Fruit fly (Drosophila melanogaster) whole organism, embryonic: ENCODE results near the gene PolE2.
A peak's percentile ranks its signal among the peaks of the same experiment; 100 is the strongest.

Source experiments
- B-H1 ChIP-seq: fragments of 200-800 bp; sonication (Bioruptor generic); IDR thresholded peaks from 3 replicates; pipeline ENCODE4 v1.3.6; 2022; ENCODE audit warnings: missing biosample characterization, missing genetic modification characterization
- B-H2 ChIP-seq: fragments of 200-800 bp; sonication (Bioruptor generic); optimal IDR thresholded peaks from 2 replicates; lab custom pipeline; 2018; ENCODE audit warnings: missing biosample characterization, mild to moderate bottlenecking, missing genetic modification characterization
- Bdp1 ChIP-seq: fragments of 200-800 bp; sonication (Bioruptor generic); optimal IDR thresholded peaks from 3 replicates; lab custom pipeline; 2016; ENCODE audit warnings: missing biosample characterization, missing genetic modification characterization
- CG1024 ChIP-seq: fragments of 200-800 bp; sonication (Bioruptor generic); IDR thresholded peaks from 2 replicates; pipeline ENCODE4 v1.3.6; 2022; ENCODE audit warnings: missing biosample characterization, missing genetic modification characterization
- CG11085 ChIP-seq: fragments of 200-800 bp; sonication (Bioruptor generic); IDR thresholded peaks from 2 replicates; pipeline ENCODE4 v1.3.6; 2022; ENCODE audit warnings: missing biosample characterization, missing genetic modification characterization
- CG11247 ChIP-seq: fragments of 200-800 bp; sonication (Bioruptor generic); IDR thresholded peaks from 2 replicates; pipeline ENCODE4 v1.3.6; 2022; ENCODE audit warnings: missing biosample characterization, missing genetic modification characterization
- CG14441 ChIP-seq: fragments of 200-800 bp; sonication (Bioruptor generic); IDR thresholded peaks from 2 replicates; pipeline ENCODE4 v1.3.6; 2022; ENCODE audit warnings: missing biosample characterization, missing genetic modification characterization
- CG1832 ChIP-seq: fragments of 200-800 bp; sonication (Bioruptor generic); optimal IDR thresholded peaks from 2 replicates; lab custom pipeline; 2017; ENCODE audit warnings: missing biosample characterization, mild to moderate bottlenecking, missing genetic modification characterization, inconsistent platforms
- CG18476 ChIP-seq: fragments of 200-800 bp; sonication (Bioruptor generic); optimal IDR thresholded peaks from 2 replicates; lab custom pipeline; 2016; ENCODE audit warnings: missing biosample characterization, mild to moderate bottlenecking, missing genetic modification characterization
- CG18764 ChIP-seq: fragments of 200-800 bp; sonication (Bioruptor generic); optimal IDR thresholded peaks from 3 replicates; lab custom pipeline; 2016; ENCODE audit warnings: missing biosample characterization, missing genetic modification characterization
- CG2202 ChIP-seq: fragments of 200-800 bp; sonication (Bioruptor generic); optimal IDR thresholded peaks from 2 replicates; lab custom pipeline; 2018; ENCODE audit warnings: missing biosample characterization, mild to moderate bottlenecking, missing genetic modification characterization
- CG31365 ChIP-seq: fragments of 200-800 bp; sonication (Bioruptor generic); optimal IDR thresholded peaks from 2 replicates; lab custom pipeline; 2018; ENCODE audit warnings: missing biosample characterization, mild to moderate bottlenecking, missing genetic modification characterization
- CG4820 ChIP-seq: fragments of 200-800 bp; sonication (Bioruptor generic); optimal IDR thresholded peaks from 3 replicates; lab custom pipeline; 2016; ENCODE audit warnings: missing biosample characterization, missing genetic modification characterization
- CG6175 ChIP-seq: fragments of 200-800 bp; sonication (Bioruptor generic); IDR thresholded peaks from 3 replicates; pipeline ENCODE4 v1.3.6; 2022; ENCODE audit warnings: missing biosample characterization, missing genetic modification characterization
- CHES-1-like ChIP-seq: fragments of 200-800 bp; sonication (Bioruptor generic); optimal IDR thresholded peaks from 2 replicates; lab custom pipeline; 2016; ENCODE audit warnings: missing biosample characterization, missing genetic modification characterization
- Dp ChIP-seq: fragments of 200-800 bp; sonication (Bioruptor generic); optimal IDR thresholded peaks from 2 replicates; lab custom pipeline; 2018; ENCODE audit warnings: missing biosample characterization, mild to moderate bottlenecking, missing genetic modification characterization, moderate library complexity
- HHEX ChIP-seq: fragments of 200-800 bp; sonication (Bioruptor generic); optimal IDR thresholded peaks from 3 replicates; lab custom pipeline; 2017; ENCODE audit warnings: missing biosample characterization, mild to moderate bottlenecking, missing genetic modification characterization, missing genetic modification reagents
- Hr3 ChIP-seq: fragments of 200-800 bp; sonication (Bioruptor generic); optimal IDR thresholded peaks from 3 replicates; lab custom pipeline; 2016; ENCODE audit warnings: missing biosample characterization, missing genetic modification characterization
- MTF-1 ChIP-seq: fragments of 200-800 bp; sonication (Bioruptor generic); optimal IDR thresholded peaks from 2 replicates; lab custom pipeline; 2018; ENCODE audit warnings: missing biosample characterization, mild to moderate bottlenecking, missing genetic modification characterization, borderline replicate concordance
- Neu2 ChIP-seq: fragments of 200-800 bp; sonication (Bioruptor generic); optimal IDR thresholded peaks from 3 replicates; lab custom pipeline; 2016; ENCODE audit warnings: missing biosample characterization, missing genetic modification characterization, borderline replicate concordance
- Nf-YB ChIP-seq: fragments of 200-800 bp; sonication (Bioruptor generic); optimal IDR thresholded peaks from 3 replicates; lab custom pipeline; 2019; ENCODE audit warnings: missing biosample characterization, mild to moderate bottlenecking, missing genetic modification characterization, moderate library complexity
- Nf-YC ChIP-seq: fragments of 200-800 bp; optimal IDR thresholded peaks from 3 replicates; lab custom pipeline; 2019; ENCODE audit warnings: missing biosample characterization, mild to moderate bottlenecking, missing genetic modification characterization, moderate library complexity
- Xbp1 ChIP-seq: fragments of 200-800 bp; sonication (Bioruptor generic); optimal IDR thresholded peaks from 3 replicates; lab custom pipeline; 2016; ENCODE audit warnings: missing biosample characterization, mild to moderate bottlenecking, missing genetic modification characterization
- crol ChIP-seq: fragments of 200-800 bp; sonication (Bioruptor generic); IDR thresholded peaks from 2 replicates; pipeline ENCODE4 v1.3.6; 2022; ENCODE audit warnings: missing biosample characterization, missing genetic modification characterization
- crp ChIP-seq, 2 experiments: fragments of 200-800 bp; sonication (Bioruptor generic); optimal IDR thresholded peaks; 2 replicates in 1 of 2; 3 replicates in 1 of 2; lab custom pipeline; 2017; ENCODE audit warnings: missing biosample characterization in 2 of 2, missing genetic modification characterization in 2 of 2, mild to moderate bottlenecking in 1 of 2, moderate library complexity in 1 of 2
- dati ChIP-seq: fragments of 200-800 bp; sonication (Bioruptor generic); IDR thresholded peaks from 2 replicates; pipeline ENCODE4 v1.3.6; 2022; ENCODE audit warnings: missing biosample characterization, missing genetic modification characterization
- dysf ChIP-seq: fragments of 200-800 bp; sonication (Bioruptor generic); IDR thresholded peaks from 3 replicates; pipeline ENCODE4 v1.3.6; 2022; ENCODE audit warnings: missing biosample characterization, missing genetic modification characterization
- ewg ChIP-seq: fragments of 200-800 bp; sonication (Bioruptor generic); optimal IDR thresholded peaks from 3 replicates; lab custom pipeline; 2017; ENCODE audit warnings: mild to moderate bottlenecking, missing biosample characterization, missing genetic modification reagents, missing genetic modification characterization
- exex ChIP-seq: fragments of 200-800 bp; sonication (Bioruptor generic); optimal IDR thresholded peaks from 4 replicates; lab custom pipeline; 2018; ENCODE audit warnings: missing biosample characterization, mild to moderate bottlenecking, missing genetic modification characterization, moderate library complexity
- gsb-n ChIP-seq: fragments of 200-800 bp; sonication (Bioruptor generic); optimal IDR thresholded peaks from 3 replicates; lab custom pipeline; 2018; ENCODE audit warnings: missing biosample characterization, mild to moderate bottlenecking, missing genetic modification characterization
- maf-S ChIP-seq: fragments of 200-800 bp; sonication (Bioruptor generic); optimal IDR thresholded peaks from 2 replicates; lab custom pipeline; 2016; ENCODE audit warnings: missing biosample characterization, missing genetic modification characterization
- nerfin-1 ChIP-seq: fragments of 200-800 bp; sonication (Bioruptor generic); optimal IDR thresholded peaks from 3 replicates; lab custom pipeline; 2019; ENCODE audit warnings: missing biosample characterization, mild to moderate bottlenecking, missing genetic modification characterization, moderate library complexity
- onecut ChIP-seq: fragments of 200-800 bp; sonication (Bioruptor generic); IDR thresholded peaks from 2 replicates; pipeline ENCODE4 v1.3.6; 2022; ENCODE audit warnings: missing biosample characterization, missing genetic modification characterization
- pzg ChIP-seq: fragments of 200-800 bp; sonication (Bioruptor generic); optimal IDR thresholded peaks from 3 replicates; lab custom pipeline; 2018; ENCODE audit warnings: missing biosample characterization, mild to moderate bottlenecking, missing genetic modification characterization, moderate library complexity
- salm ChIP-seq: fragments of 200-800 bp; sonication (Bioruptor generic); optimal IDR thresholded peaks from 2 replicates; lab custom pipeline; 2018; ENCODE audit warnings: missing biosample characterization, mild to moderate bottlenecking, missing genetic modification characterization
- sc ChIP-seq, 3 experiments: fragments of >200 bp in 2 of 3; fragments of 200-800 bp in 1 of 3; sonication (Bioruptor generic) in 1 of 3; optimal IDR thresholded peaks; 2 replicates in 2 of 3; 3 replicates in 1 of 3; lab custom pipeline; 2017; ENCODE audit warnings: mild to moderate bottlenecking in 1 of 3, missing biosample characterization in 1 of 3, missing genetic modification characterization in 1 of 3, missing genetic modification reagents in 1 of 3
- seq ChIP-seq: fragments of 200-800 bp; sonication (Bioruptor generic); IDR thresholded peaks from 2 replicates; pipeline ENCODE4 v1.3.6; 2022; ENCODE audit warnings: missing biosample characterization, missing genetic modification characterization
- zen ChIP-seq: fragments of 200-800 bp; sonication (Bioruptor generic); optimal IDR thresholded peaks from 3 replicates; lab custom pipeline; 2018; ENCODE audit warnings: missing biosample characterization, mild to moderate bottlenecking, missing genetic modification characterization, moderate library complexity

The PolE2 gene

DNA sequence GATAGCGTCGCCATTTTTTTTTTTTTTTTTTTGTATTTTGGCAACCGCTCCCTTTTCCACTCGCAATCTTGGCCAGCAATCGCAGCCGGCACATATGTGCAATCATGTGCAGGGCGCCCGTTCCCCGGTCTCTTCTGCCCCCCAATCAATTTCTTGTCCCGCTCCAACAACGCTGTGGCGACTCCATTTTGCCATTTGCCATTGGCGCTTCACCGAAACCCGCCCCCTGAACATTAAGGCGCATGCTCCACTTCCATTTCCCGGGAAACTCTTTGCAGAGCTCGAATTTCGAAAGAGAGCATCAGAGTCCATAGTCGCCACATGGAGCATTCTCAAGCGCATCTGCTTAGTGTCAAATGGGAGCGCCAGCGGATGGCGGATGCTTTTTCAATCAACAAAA is 6.1 kb downstream of the PolE2 start:
- TF ChIP-seq CG1024 (GFP tag; lab: Robert Waterston, UW) (no peak), dati (GFP tag; lab: Robert Waterston, UW) (no peak), ewg (GFP tag; lab: Kevin White, UChicago) (peak; percentile 55), CG14441 (no peak), Xbp1 (GFP tag; lab: Kevin White, UChicago) (no peak), dysf (GFP tag; lab: Robert Waterston, UW) (no peak), CG31365 (tag; lab: Kevin White, UChicago) (no peak), Nf-YC (tag; lab: Kevin White, UChicago) (peak; percentile 90), Nf-YB (peak; percentile 92), B-H2 (GFP tag; lab: Kevin White, UChicago) (no peak), Neu2 (GFP tag; lab: Kevin White, UChicago) (no peak), CG6175 (GFP tag; lab: Robert Waterston, UW) (no peak), maf-S (no peak), zen (tag; lab: Kevin White, UChicago) (no peak), CG4820 (no peak), salm (tag; lab: Kevin White, UChicago) (no peak), HHEX (GFP tag; lab: Kevin White, UChicago) (no peak), Bdp1 (GFP tag; lab: Kevin White, UChicago) (no peak), seq (GFP tag; lab: Robert Waterston, UW) (peak; percentile 24; the same call in 1 of the 2 replicates), CG1832 (GFP tag; lab: Kevin White, UChicago) (no peak), exex (tag; lab: Kevin White, UChicago) (no peak), CHES-1-like (GFP tag; lab: Kevin White, UChicago) (no peak), CG11247 (GFP tag; lab: Robert Waterston, UW) (no peak), crp (GFP tag; optimal IDR thresholded peaks at IDR 0.05; lab: Kevin White, UChicago) (no peak), crol (GFP tag; lab: Robert Waterston, UW) (0 out of 2 replicates have a peak, but pooled peaks have one; percentile 14), Dp (GFP tag; lab: Kevin White, UChicago) (no peak), pzg (no peak), Hr3 (GFP tag; lab: Kevin White, UChicago) (no peak)

DNA sequence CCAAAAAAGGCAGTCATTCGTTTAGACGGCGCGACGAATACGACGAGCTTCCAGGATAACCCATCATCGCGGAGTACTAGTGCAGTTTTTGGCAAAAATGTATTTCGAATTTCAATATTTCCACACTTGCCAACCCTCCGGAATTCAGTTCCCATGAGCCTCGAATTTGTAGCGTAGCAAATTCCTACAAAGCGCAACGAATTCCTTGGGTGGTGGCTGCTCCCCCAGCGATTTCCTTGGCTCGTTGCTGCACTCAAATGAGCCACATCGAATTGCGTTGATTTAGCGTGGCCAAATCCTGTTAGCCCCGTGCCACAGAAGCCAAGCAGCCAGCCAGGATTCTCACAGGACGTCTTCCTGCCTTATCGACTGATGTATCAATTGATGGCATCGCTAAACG is 12.5 kb downstream of the PolE2 start:
- peak; percentile 94 for TF ChIP-seq gsb-n (tag; lab: Kevin White, UChicago)
- no peak for TF ChIP-seq CG2202 (tag; lab: Kevin White, UChicago)
- peak; percentile 51 for TF ChIP-seq nerfin-1 (tag; lab: Kevin White, UChicago)

- TF ChIP-seq B-H1 (GFP tag; lab: Robert Waterston, UW) (no peak), nerfin-1 (tag; lab: Kevin White, UChicago) (peak; percentile 45), sc (optimal IDR thresholded peaks at IDR 0.05; lab: Kevin White, UChicago) (no peak), sc (GFP tag; optimal IDR thresholded peaks at IDR 0.05; lab: Kevin White, UChicago) (no peak), onecut (GFP tag; lab: Robert Waterston, UW) (no peak), CG18476 (GFP tag; lab: Kevin White, UChicago) (no peak), CG18764 (no peak), CG11085 (GFP tag; lab: Robert Waterston, UW) (no peak), MTF-1 (no peak)
These were observed 15.1 kb downstream of the PolE2 start, which contains the start of gene CG13287 for dm6 chr3L:5882209-5882403. TSS of gene CG13287 (plus strand) at chr3L:5882304.
